Worm (Caenorhabditis elegans): ENCODE results near the gene faah-4.

The faah-4 gene

DNA sequence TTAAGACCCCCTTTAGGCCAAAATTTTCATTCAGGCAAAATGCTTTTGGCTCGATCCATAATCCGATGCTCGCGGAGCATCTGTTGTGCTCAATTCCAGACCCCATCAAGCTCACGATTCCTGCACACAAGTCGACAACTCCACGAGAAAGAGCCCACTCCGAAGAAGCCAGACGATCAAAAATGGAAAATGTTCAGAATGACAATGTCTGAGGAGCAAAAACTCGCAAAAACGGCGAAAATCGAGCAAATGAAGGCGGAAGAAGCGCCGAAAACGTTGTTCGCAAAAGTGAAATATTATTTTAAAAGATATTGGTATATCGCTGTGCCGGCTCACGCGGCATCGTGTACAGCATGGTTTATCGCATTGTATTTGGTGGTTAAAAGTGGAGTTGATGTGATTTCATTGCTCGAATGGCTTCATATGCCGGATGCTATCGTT is 12.0 kb upstream of the faah-4 start, which contains the start of gene Y56A3A.22 (continued):
- TF ChIP-seq snpc-1.3 (tag; optimal IDR thresholded peaks at IDR 0.05; ENCODE audit: insufficient read depth) (peak; percentile 32), mes-4 (tag; optimal IDR thresholded peaks at IDR 0.05) (no peak), B0019.2 (GFP tag; conservative IDR thresholded peaks at IDR 0.05) (no peak), mxl-1 (tag; optimal IDR thresholded peaks at IDR 0.05) (no peak), K11D2.4 (GFP tag; IDR thresholded peaks at IDR 0.05) (no peak), Y67H2A.10 (GFP tag; conservative IDR thresholded peaks at IDR 0.05) (no peak), hmg-1.2 (GFP tag; IDR thresholded peaks at IDR 0.05) (0 out of 2 replicates have a peak, but pooled peaks have one; percentile 18), aptf-3 (GFP tag; IDR thresholded peaks at IDR 0.05) (peak; percentile 73; the same call in 1 of the 2 replicates), madf-6 (GFP tag; IDR thresholded peaks at IDR 0.05) (peak; percentile 50), ztf-25 (GFP tag; IDR thresholded peaks at IDR 0.05) (no peak), C06A6.2 (GFP tag; conservative IDR thresholded peaks at IDR 0.05) (no peak), ekl-4 (GFP tag; IDR thresholded peaks at IDR 0.05) (no peak; the same call in 1 of the 2 replicates), ccch-3 (GFP tag; optimal IDR thresholded peaks at IDR 0.05) (no peak), ztf-26 (tag; optimal IDR thresholded peaks at IDR 0.05) (no peak), lin-26 (GFP tag; IDR thresholded peaks at IDR 0.05) (peak; percentile 55; the same call in 1 of the 2 replicates), ztf-18 (tag; optimal IDR thresholded peaks at IDR 0.05) (no peak), rcor-1 (GFP tag; IDR thresholded peaks at IDR 0.05) (no peak), lsy-27 (tag; optimal IDR thresholded peaks at IDR 0.05; ENCODE audit: borderline replicate concordance, insufficient read depth) (no peak), Y79H2A.3 (GFP tag; conservative IDR thresholded peaks at IDR 0.05) (no peak), F33H1.4 (GFP tag; IDR thresholded peaks at IDR 0.05) (no peak), F57A8.1 (GFP tag; optimal IDR thresholded peaks at IDR 0.05) (no peak), attf-3 (GFP tag; conservative IDR thresholded peaks at IDR 0.05) (no peak), lsl-1 (GFP tag; optimal IDR thresholded peaks at IDR 0.05) (no peak), attf-6 (GFP tag; IDR thresholded peaks at IDR 0.05) (peak; percentile 66), unc-62 (GFP tag; optimal IDR thresholded peaks at IDR 0.05) (no peak), ztf-6 (GFP tag; IDR thresholded peaks at IDR 0.05) (no peak), cebp-1 (GFP tag; IDR thresholded peaks at IDR 0.05) (no peak), cebp-1 (tag; optimal IDR thresholded peaks at IDR 0.05) (peak; percentile 43), nhr-27 (tag; optimal IDR thresholded peaks at IDR 0.05) (peak; percentile 6), ztf-28 (GFP tag; IDR thresholded peaks at IDR 0.05) (no peak), F22D6.2 (tag; optimal IDR thresholded peaks at IDR 0.05) (no peak), ceh-100 (GFP tag; IDR thresholded peaks at IDR 0.05) (0 out of 2 replicates have a peak, but pooled peaks have one; percentile 26), repo-1 (tag; optimal IDR thresholded peaks at IDR 0.05) (peak; percentile 93), mcd-1 (GFP tag; IDR thresholded peaks at IDR 0.05) (peak; percentile 46), ceh-58 (GFP tag; IDR thresholded peaks at IDR 0.05) (no peak), nfya-1 (tag; optimal IDR thresholded peaks at IDR 0.05; ENCODE audit: borderline replicate concordance, insufficient read depth) (no peak), nfyb-1 (GFP tag; IDR thresholded peaks at IDR 0.05) (peak; percentile 87), hlh-26 (GFP tag; conservative IDR thresholded peaks at IDR 0.05) (no peak), somi-1 (GFP tag; optimal IDR thresholded peaks at IDR 0.05) (peak; percentile 15), atf-7 (tag; optimal IDR thresholded peaks at IDR 0.05) (peak; percentile 71), ZK185.1 (tag; optimal IDR thresholded peaks at IDR 0.05; ENCODE audit: poor library complexity, severe bottlenecking) (no peak), nhr-120 (GFP tag; IDR thresholded peaks at IDR 0.05) (0 out of 2 replicates have a peak, but pooled peaks have one; percentile 58), xnd-1 (tag; optimal IDR thresholded peaks at IDR 0.05) (no peak)

Data from whole organism, young adult.